Fruit fly (Drosophila melanogaster) whole organism, embryonic: ENCODE measurements around the gene mRpL20.

Source experiments
- Abd-B ChIP-seq: fragments of 200-800 bp; sonication (Bioruptor generic); optimal IDR thresholded peaks from 2 replicates; lab custom pipeline; 2018; ENCODE audit warnings: missing biosample characterization, mild to moderate bottlenecking, missing genetic modification characterization, moderate library complexity
- Ada2b ChIP-seq: fragments of 200-800 bp; sonication (Bioruptor generic); IDR thresholded peaks from 2 replicates; pipeline ENCODE4 v1.3.6; 2022; ENCODE audit warnings: missing biosample characterization, missing genetic modification characterization
- Bgb ChIP-seq: fragments of 200-800 bp; sonication (Bioruptor generic); IDR thresholded peaks from 2 replicates; pipeline ENCODE4 v1.3.6; 2022; ENCODE audit warnings: missing biosample characterization, missing genetic modification characterization; ENCODE audit not compliant: partially characterized antibody
- Bteb2 ChIP-seq: fragments of 200-800 bp; sonication (Bioruptor generic); optimal IDR thresholded peaks from 2 replicates; lab custom pipeline; 2016; ENCODE audit warnings: missing biosample characterization, missing genetic modification characterization
- CG10431 ChIP-seq: fragments of 200-800 bp; sonication (Bioruptor generic); optimal IDR thresholded peaks from 3 replicates; lab custom pipeline; 2018; ENCODE audit warnings: missing biosample characterization, mild to moderate bottlenecking, missing genetic modification characterization
- CG10543 ChIP-seq: fragments of 200-800 bp; sonication (Bioruptor generic); optimal IDR thresholded peaks from 3 replicates; lab custom pipeline; 2017; ENCODE audit warnings: missing biosample characterization, mild to moderate bottlenecking, missing genetic modification characterization, moderate library complexity
- CG10959 ChIP-seq: fragments of 200-800 bp; sonication (Bioruptor generic); IDR thresholded peaks from 2 replicates; pipeline ENCODE4 v1.3.6; 2022; ENCODE audit warnings: missing biosample characterization, missing genetic modification characterization
- CG11456 ChIP-seq: fragments of 200-800 bp; sonication (Bioruptor generic); IDR thresholded peaks from 3 replicates; pipeline ENCODE4 v1.3.6; 2022; ENCODE audit warnings: missing biosample characterization, missing genetic modification characterization
- CG12236 ChIP-seq: fragments of 200-800 bp; sonication (Bioruptor generic); optimal IDR thresholded peaks from 2 replicates; lab custom pipeline; 2016; ENCODE audit warnings: missing biosample characterization, missing genetic modification characterization
- CG13624 ChIP-seq: fragments of 200-800 bp; sonication (Bioruptor generic); optimal IDR thresholded peaks from 2 replicates; lab custom pipeline; 2016; ENCODE audit warnings: missing biosample characterization, missing genetic modification characterization
- CG14860 ChIP-seq: fragments of 200-800 bp; sonication (Bioruptor generic); IDR thresholded peaks from 3 replicates; pipeline ENCODE4 v1.3.6; 2022; ENCODE audit warnings: missing biosample characterization, missing genetic modification characterization; ENCODE audit not compliant: partially characterized antibody
- CG15073 ChIP-seq: fragments of 200-800 bp; sonication (Bioruptor generic); optimal IDR thresholded peaks from 2 replicates; lab custom pipeline; 2016; ENCODE audit warnings: missing biosample characterization, missing genetic modification characterization
- CG1529 ChIP-seq: fragments of 200-800 bp; sonication (Bioruptor generic); optimal IDR thresholded peaks from 3 replicates; lab custom pipeline; 2018; ENCODE audit warnings: missing biosample characterization, missing genetic modification characterization
- CG15601 ChIP-seq: fragments of 200-800 bp; sonication (Bioruptor generic); optimal IDR thresholded peaks from 3 replicates; lab custom pipeline; 2019; ENCODE audit warnings: missing biosample characterization, mild to moderate bottlenecking, missing genetic modification characterization, moderate library complexity
- CG1602 ChIP-seq: fragments of 200-800 bp; sonication (Bioruptor generic); optimal IDR thresholded peaks from 3 replicates; lab custom pipeline; 2016; ENCODE audit warnings: missing biosample characterization, missing genetic modification characterization
- CG16813 ChIP-seq: fragments of 200-800 bp; sonication (Bioruptor generic); IDR thresholded peaks from 3 replicates; pipeline ENCODE4 v1.3.6; 2022; ENCODE audit warnings: missing biosample characterization, missing genetic modification characterization; ENCODE audit not compliant: partially characterized antibody
- CG18599 ChIP-seq: fragments of 200-800 bp; sonication (Bioruptor generic); optimal IDR thresholded peaks from 3 replicates; lab custom pipeline; 2017; ENCODE audit warnings: missing biosample characterization, missing genetic modification characterization, mild to moderate bottlenecking, moderate library complexity, missing genetic modification reagents
- CG2712 ChIP-seq: fragments of 200-800 bp; optimal IDR thresholded peaks from 3 replicates; lab custom pipeline; 2019; ENCODE audit warnings: missing biosample characterization, mild to moderate bottlenecking, missing genetic modification characterization, moderate library complexity
- CG31365 ChIP-seq: fragments of 200-800 bp; sonication (Bioruptor generic); optimal IDR thresholded peaks from 2 replicates; lab custom pipeline; 2018; ENCODE audit warnings: missing biosample characterization, mild to moderate bottlenecking, missing genetic modification characterization
- CG4820 ChIP-seq: fragments of 200-800 bp; sonication (Bioruptor generic); optimal IDR thresholded peaks from 3 replicates; lab custom pipeline; 2016; ENCODE audit warnings: missing biosample characterization, missing genetic modification characterization
- CG6689 ChIP-seq: fragments of 200-800 bp; sonication (Bioruptor generic); IDR thresholded peaks from 2 replicates; pipeline ENCODE4 v1.3.6; 2022; ENCODE audit warnings: missing biosample characterization, missing genetic modification characterization
- CG6813 ChIP-seq: fragments of 200-800 bp; sonication (Bioruptor generic); optimal IDR thresholded peaks from 2 replicates; lab custom pipeline; 2017; ENCODE audit warnings: missing biosample characterization, missing genetic modification characterization, mild to moderate bottlenecking, moderate library complexity, missing genetic modification reagents
- CG7786 ChIP-seq: fragments of 200-800 bp; sonication (Bioruptor generic); optimal IDR thresholded peaks from 2 replicates; lab custom pipeline; 2016; ENCODE audit warnings: missing biosample characterization, missing genetic modification characterization
- CG7839 ChIP-seq: fragments of 200-800 bp; sonication (Bioruptor generic); optimal IDR thresholded peaks from 3 replicates; lab custom pipeline; 2018; ENCODE audit warnings: missing biosample characterization, mild to moderate bottlenecking, missing genetic modification characterization, moderate library complexity
- CkIIα-i1 ChIP-seq: fragments of 200-800 bp; sonication (Bioruptor generic); IDR thresholded peaks from 2 replicates; pipeline ENCODE4 v1.3.6; 2022; ENCODE audit warnings: missing biosample characterization, missing genetic modification characterization
- D19A ChIP-seq: fragments of 200-800 bp; optimal IDR thresholded peaks from 3 replicates; lab custom pipeline; 2019; ENCODE audit warnings: missing biosample characterization, mild to moderate bottlenecking, missing genetic modification characterization, moderate library complexity
- Dll ChIP-seq: fragments of 200-800 bp; sonication (Bioruptor generic); IDR thresholded peaks from 4 replicates; pipeline ENCODE4 v1.3.6; 2022; ENCODE audit warnings: missing biosample characterization, missing genetic modification characterization; ENCODE audit not compliant: partially characterized antibody
- Elba2 ChIP-seq: fragments of 200-800 bp; sonication (Bioruptor generic); optimal IDR thresholded peaks from 3 replicates; lab custom pipeline; 2016; ENCODE audit warnings: missing biosample characterization, missing genetic modification characterization
- Ets65A ChIP-seq: fragments of 200-800 bp; sonication (Bioruptor generic); peaks from one replicate; lab custom pipeline; 2016; ENCODE audit warnings: missing biosample characterization, missing genetic modification characterization
- Fer2 ChIP-seq: fragments of 200-800 bp; sonication (Bioruptor generic); optimal IDR thresholded peaks from 2 replicates; lab custom pipeline; 2018; ENCODE audit warnings: missing biosample characterization, mild to moderate bottlenecking, missing genetic modification characterization, moderate library complexity
- HmgZ ChIP-seq: fragments of 200-800 bp; sonication (Bioruptor generic); optimal IDR thresholded peaks from 2 replicates; lab custom pipeline; 2018; ENCODE audit warnings: missing biosample characterization, mild to moderate bottlenecking, missing genetic modification characterization
- Hr78 ChIP-seq, 2 experiments: fragments of 200-800 bp in 1 of 2; fragments of >200 bp in 1 of 2; sonication (Bioruptor generic) in 1 of 2; optimal IDR thresholded peaks; 2 replicates each; lab custom pipeline; 2017 to 2019; ENCODE audit warnings: missing biosample characterization in 2 of 2, missing genetic modification characterization in 2 of 2, mild to moderate bottlenecking in 1 of 2, moderate library complexity in 1 of 2
- Hsf ChIP-seq: fragments of 200-800 bp; sonication (Bioruptor generic); optimal IDR thresholded peaks from 3 replicates; lab custom pipeline; 2016; ENCODE audit warnings: missing biosample characterization, missing genetic modification characterization
- MBD-R2 ChIP-seq: fragments of 200-800 bp; sonication (Bioruptor generic); IDR thresholded peaks from 2 replicates; pipeline ENCODE4 v1.3.6; 2022; ENCODE audit warnings: missing biosample characterization, missing genetic modification characterization
- Nf-YA ChIP-seq: fragments of 200-800 bp; sonication (Bioruptor generic); IDR thresholded peaks from 2 replicates; pipeline ENCODE4 v1.3.6; 2022; ENCODE audit warnings: missing biosample characterization, missing genetic modification characterization
- Opbp ChIP-seq: fragments of 200-800 bp; sonication (Bioruptor generic); IDR thresholded peaks from 3 replicates; pipeline ENCODE4 v1.3.6; 2022; ENCODE audit warnings: missing biosample characterization, missing genetic modification characterization; ENCODE audit not compliant: partially characterized antibody
- PHDP ChIP-seq: fragments of 200-800 bp; sonication (Bioruptor generic); optimal IDR thresholded peaks from 3 replicates; lab custom pipeline; 2018; ENCODE audit warnings: missing biosample characterization, mild to moderate bottlenecking, missing genetic modification characterization, moderate library complexity
- Scr ChIP-seq: fragments of 200-800 bp; sonication (Bioruptor generic); IDR thresholded peaks from 2 replicates; pipeline ENCODE4 v1.3.6; 2022; ENCODE audit warnings: missing biosample characterization, missing genetic modification characterization; ENCODE audit not compliant: partially characterized antibody
- bsh ChIP-seq, 2 experiments: fragments of 200-800 bp; sonication (Bioruptor generic); optimal IDR thresholded peaks; 2 replicates each; lab custom pipeline; 2017 to 2018; ENCODE audit warnings: mild to moderate bottlenecking in 2 of 2, missing biosample characterization in 2 of 2, missing genetic modification characterization in 2 of 2, moderate library complexity in 1 of 2
- esg ChIP-seq: fragments of 200-800 bp; sonication (Bioruptor generic); conservative IDR thresholded peaks from 2 replicates; pipeline ENCODE4 v1.3.6; 2022; ENCODE audit warnings: missing biosample characterization, missing genetic modification characterization
- exex ChIP-seq: fragments of 200-800 bp; sonication (Bioruptor generic); optimal IDR thresholded peaks from 4 replicates; lab custom pipeline; 2018; ENCODE audit warnings: missing biosample characterization, mild to moderate bottlenecking, missing genetic modification characterization, moderate library complexity
- h ChIP-seq: fragments of >200 bp; optimal IDR thresholded peaks from 2 replicates; lab custom pipeline; 2017
- kni ChIP-seq: fragments of 200-800 bp; sonication (Bioruptor generic); optimal IDR thresholded peaks from 3 replicates; lab custom pipeline; 2017; ENCODE audit warnings: mild to moderate bottlenecking, missing biosample characterization, missing genetic modification reagents, missing genetic modification characterization
- pho ChIP-seq: fragments of 200-800 bp; sonication (Bioruptor generic); optimal IDR thresholded peaks from 2 replicates; lab custom pipeline; 2016; ENCODE audit warnings: missing biosample characterization, missing genetic modification characterization
- prd ChIP-seq, 3 experiments: fragments of >200 bp in 2 of 3; fragments of 200-800 bp in 1 of 3; sonication (Bioruptor generic) in 1 of 3; optimal IDR thresholded peaks in 2 of 3; IDR thresholded peaks in 1 of 3; 2 replicates in 2 of 3; 3 replicates in 1 of 3; pipeline versions ENCODE4 v1.3.6 to Lab custom; 2017 to 2022; ENCODE audit warnings: missing biosample characterization in 1 of 3, missing genetic modification characterization in 1 of 3
- ranshi ChIP-seq: fragments of 200-800 bp; sonication (Bioruptor generic); IDR thresholded peaks from 2 replicates; pipeline ENCODE4 v1.3.6; 2022; ENCODE audit warnings: missing biosample characterization, missing genetic modification characterization
- sens ChIP-seq: fragments of 200-800 bp; sonication (Bioruptor generic); peaks from one replicate; lab custom pipeline; 2016; ENCODE audit warnings: missing biosample characterization, missing genetic modification characterization
- sug ChIP-seq: fragments of 200-800 bp; optimal IDR thresholded peaks from 2 replicates; lab custom pipeline; 2019; ENCODE audit warnings: missing biosample characterization, mild to moderate bottlenecking, missing genetic modification characterization, moderate library complexity
- trem ChIP-seq: fragments of 200-800 bp; optimal IDR thresholded peaks from 3 replicates; lab custom pipeline; 2019; ENCODE audit warnings: missing biosample characterization, mild to moderate bottlenecking, missing genetic modification characterization, moderate library complexity
- zf30C ChIP-seq: fragments of 200-800 bp; sonication (Bioruptor generic); optimal IDR thresholded peaks from 3 replicates; lab custom pipeline; 2018; ENCODE audit warnings: missing biosample characterization, mild to moderate bottlenecking, missing genetic modification characterization

The mRpL20 gene

DNA sequence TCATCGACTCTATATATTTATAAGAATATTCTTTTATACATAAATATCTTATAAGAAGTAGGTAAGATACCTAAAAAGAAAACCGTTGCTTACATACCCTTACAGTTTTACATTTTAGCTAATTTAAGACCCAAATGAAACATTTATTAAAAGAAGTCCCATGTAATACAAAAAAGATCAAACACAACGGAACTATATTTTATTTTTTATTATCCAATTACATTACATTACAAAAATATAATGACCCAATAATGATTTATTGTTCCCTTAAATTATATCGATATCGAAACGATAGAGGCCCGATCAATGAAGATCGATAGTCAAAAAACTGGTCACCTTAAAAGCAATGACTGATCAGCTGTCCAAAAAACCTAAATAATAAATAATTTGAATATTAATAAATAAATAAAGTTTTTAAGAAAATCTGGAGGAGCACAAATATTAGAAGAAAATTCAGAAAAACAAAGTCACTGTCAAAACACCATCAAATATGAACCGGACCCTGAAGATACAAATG is 9.7 kb downstream of the mRpL20 start:
- TF ChIP-seq exex (tag; lab: Kevin White, UChicago) (peak; percentile 35), Nf-YA (GFP tag; lab: Robert Waterston, UW) (no peak), Hsf (GFP tag; lab: Kevin White, UChicago) (no peak), Bteb2 (GFP tag; lab: Kevin White, UChicago) (no peak), h (lab: Kevin White, UChicago) (no peak), CkIIα-i1 (no peak), CG13624 (GFP tag; lab: Kevin White, UChicago) (no peak), CG10431 (GFP tag; lab: Kevin White, UChicago) (no peak), pho (GFP tag; lab: Kevin White, UChicago) (no peak), CG15073 (GFP tag; lab: Kevin White, UChicago) (no peak), Opbp (peak; percentile 20; the same call in 2 of the 3 replicates), CG15601 (tag; lab: Kevin White, UChicago) (no peak), Dll (GFP tag; lab: Robert Waterston, UW) (peak; percentile 78), CG7786 (GFP tag; lab: Kevin White, UChicago) (no peak), CG7839 (peak; percentile 13), Scr (GFP tag; lab: Robert Waterston, UW) (peak; percentile 77), CG31365 (tag; lab: Kevin White, UChicago) (no peak), CG16813 (GFP tag; lab: Robert Waterston, UW) (peak; percentile 67), CG18599 (GFP tag; lab: Kevin White, UChicago) (no peak), CG12236 (GFP tag; lab: Kevin White, UChicago) (no peak), CG1529 (GFP tag; lab: Kevin White, UChicago) (no peak), Ets65A (no peak), MBD-R2 (GFP tag; lab: Robert Waterston, UW) (peak; percentile 48), CG2712 (tag; lab: Kevin White, UChicago) (peak; percentile 47), trem (tag; lab: Kevin White, UChicago) (peak; percentile 52), esg (GFP tag; lab: Robert Waterston, UW) (no peak), Fer2 (tag; lab: Kevin White, UChicago) (no peak), CG10959 (GFP tag; lab: Robert Waterston, UW) (no peak), Bgb (GFP tag; lab: Robert Waterston, UW) (peak; percentile 82), sug (tag; lab: Kevin White, UChicago) (peak; percentile 5), Hr78 (GFP tag; optimal IDR thresholded peaks at IDR 0.05; lab: Kevin White, UChicago) (no peak), PHDP (tag; lab: Kevin White, UChicago) (no peak), D19A (tag; lab: Kevin White, UChicago) (peak; percentile 96), CG1602 (GFP tag; lab: Kevin White, UChicago) (no peak), sens (GFP tag; lab: Kevin White, UChicago) (no peak), CG6813 (GFP tag; lab: Kevin White, UChicago) (no peak), Ada2b (no peak), prd (optimal IDR thresholded peaks at IDR 0.05; lab: Kevin White, UChicago) (no peak), prd (GFP tag; IDR thresholded peaks at IDR 0.05; lab: Robert Waterston, UW) (no peak), CG4820 (GFP tag; lab: Kevin White, UChicago) (no peak), CG10543 (GFP tag; lab: Kevin White, UChicago) (no peak), Elba2 (no peak), zf30C (GFP tag; lab: Kevin White, UChicago) (no peak), ranshi (GFP tag; lab: Robert Waterston, UW) (peak; percentile 7; the same call in 1 of the 2 replicates), kni (GFP tag; lab: Kevin White, UChicago) (no peak), CG14860 (0 out of 3 replicates have a peak, but pooled peaks have one; percentile 49), CG6689 (GFP tag; lab: Robert Waterston, UW) (no peak), HmgZ (tag; lab: Kevin White, UChicago) (no peak), bsh (GFP tag; optimal IDR thresholded peaks at IDR 0.05; lab: Kevin White, UChicago) (no peak), Abd-B (peak; percentile 56), CG11456 (GFP tag; lab: Robert Waterston, UW) (no peak)
